Worm (Caenorhabditis elegans): ENCODE data around the gene C35B1.2.

Gene C35B1.2

DNA sequence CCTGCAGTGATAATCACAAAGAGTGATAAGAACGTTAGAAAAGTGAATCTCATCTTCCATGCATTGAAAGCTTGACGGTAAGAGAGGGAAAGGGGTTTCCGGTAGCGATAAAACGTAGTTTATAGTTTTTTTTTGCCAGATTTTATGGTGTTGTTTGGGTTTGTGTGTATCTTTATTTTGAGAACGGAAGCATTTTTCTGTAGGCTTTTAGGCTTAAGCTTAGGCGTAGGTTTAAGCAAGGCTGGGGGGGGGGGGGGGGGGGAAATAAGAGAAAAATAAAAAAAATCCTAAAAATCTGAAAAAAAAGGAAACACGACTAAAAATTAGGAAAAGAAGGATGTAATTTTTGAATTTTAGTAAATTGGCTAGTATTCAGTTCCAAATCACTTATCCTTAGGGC, 7.1 kb upstream of the C35B1.2 start, which contains the start of gene C35B1.8:
C35B1.8 (minus strand) TSS at position 101 of the 400 bp plus-strand sequence.
- TF ChIP-seq blmp-1 (tag; optimal IDR thresholded peaks at IDR 0.05; ENCODE audit: insufficient read depth), result no peak
- TF ChIP-seq sem-4 (tag; optimal IDR thresholded peaks at IDR 0.05), result no peak
- no peak for TF ChIP-seq R02D3.7 (tag; optimal IDR thresholded peaks at IDR 0.05)
- TF ChIP-seq gmeb-1 (tag; optimal IDR thresholded peaks at IDR 0.05), result no peak
- TF ChIP-seq mab-5 (tag; optimal IDR thresholded peaks at IDR 0.05), result no peak
- TF ChIP-seq lin-11 (tag; optimal IDR thresholded peaks at IDR 0.05), result no peak
- no peak for TF ChIP-seq nhr-237 (tag; optimal IDR thresholded peaks at IDR 0.05)
- no peak for TF ChIP-seq ceh-82 (tag; optimal IDR thresholded peaks at IDR 0.05)
- TF ChIP-seq ZK546.5 (tag; optimal IDR thresholded peaks at IDR 0.05), result no peak
- TF ChIP-seq nhr-23 (tag; optimal IDR thresholded peaks at IDR 0.05), result no peak

DNA sequence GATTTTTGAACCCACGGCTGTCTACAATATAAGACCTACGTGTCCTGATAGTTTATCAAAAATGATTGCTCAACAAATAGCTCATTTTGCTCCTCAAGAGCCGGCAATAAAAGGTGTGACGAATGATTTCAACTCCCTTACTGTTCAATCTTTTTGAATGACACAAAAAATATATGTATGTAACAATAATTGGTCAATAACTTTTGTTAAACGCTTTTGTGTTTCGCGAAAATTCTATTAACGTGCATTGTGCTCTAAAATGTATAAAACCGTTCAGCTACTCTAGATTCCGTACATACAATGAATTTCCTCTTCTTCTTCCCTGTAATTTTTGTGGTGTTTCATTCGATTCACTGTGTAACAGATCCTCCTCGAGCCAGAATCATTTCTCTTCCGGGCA, 6.5 kb upstream of the C35B1.2 start, which contains the start of gene C35B1.4:
C35B1.4 (plus strand) TSS at position 301 of the 400 bp plus-strand sequence.
- TF ChIP-seq ceh-16 (tag; optimal IDR thresholded peaks at IDR 0.05), result no peak
- TF ChIP-seq elt-3 (tag; optimal IDR thresholded peaks at IDR 0.05), result no peak
- no peak for TF ChIP-seq ztf-11 (tag; optimal IDR thresholded peaks at IDR 0.05)
- TF ChIP-seq F13H6.1 (tag; optimal IDR thresholded peaks at IDR 0.05), result no peak
- no peak for TF ChIP-seq sma-3 (GFP tag; optimal IDR thresholded peaks at IDR 0.05)
- no peak for TF ChIP-seq ztf-4 (tag; optimal IDR thresholded peaks at IDR 0.05)
- no peak for TF ChIP-seq nhr-21 (tag; optimal IDR thresholded peaks at IDR 0.05)
- TF ChIP-seq sma-9 (GFP tag; optimal IDR thresholded peaks at IDR 0.05), result no peak
- TF ChIP-seq sma-9 (tag; optimal IDR thresholded peaks at IDR 0.05), result no peak
- no peak for TF ChIP-seq lin-11 (tag; optimal IDR thresholded peaks at IDR 0.05)
- no peak for TF ChIP-seq mab-5 (tag; optimal IDR thresholded peaks at IDR 0.05)

DNA sequence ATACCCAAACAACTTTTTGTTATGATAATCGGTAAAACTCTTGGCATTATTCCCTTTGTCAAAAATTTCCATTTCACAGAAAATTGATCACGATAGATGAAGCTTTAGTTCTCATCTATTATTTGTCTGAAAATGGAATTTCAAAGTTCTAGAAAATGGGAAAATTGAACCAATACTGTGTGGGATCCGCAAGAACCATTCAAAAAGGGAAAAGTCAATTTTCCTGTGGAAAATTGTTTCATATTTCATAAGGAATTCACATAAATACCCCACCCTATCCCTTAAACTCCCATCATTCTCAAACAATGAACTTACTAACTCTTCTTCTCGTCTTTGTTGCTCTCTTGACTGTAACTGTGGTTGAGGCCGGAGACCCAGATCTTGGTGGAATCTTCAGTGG, 5.2 kb upstream of the C35B1.2 start, which contains the start of the genes C35B1.9 and C35B1.3:
C35B1.9 (minus strand) TSS at position 101 of the 400 bp plus-strand sequence.
C35B1.3 (plus strand) TSS at position 306 of the 400 bp plus-strand sequence.
- TF ChIP-seq lin-11 (tag; optimal IDR thresholded peaks at IDR 0.05), result no peak
- no peak for TF ChIP-seq nhr-6 (tag; optimal IDR thresholded peaks at IDR 0.05)
- no peak for TF ChIP-seq ZK546.5 (tag; optimal IDR thresholded peaks at IDR 0.05)
- no peak for TF ChIP-seq nhr-25 (tag; optimal IDR thresholded peaks at IDR 0.05)
- TF ChIP-seq elt-1 (tag; optimal IDR thresholded peaks at IDR 0.05), result no peak
- no peak for TF ChIP-seq nhr-237 (tag; optimal IDR thresholded peaks at IDR 0.05)
- no peak for TF ChIP-seq nhr-10 (tag; optimal IDR thresholded peaks at IDR 0.05)
- TF ChIP-seq nhr-21 (tag; optimal IDR thresholded peaks at IDR 0.05), result no peak
- TF ChIP-seq sem-4 (tag; optimal IDR thresholded peaks at IDR 0.05), result no peak
- no peak for TF ChIP-seq ztf-1 (GFP tag; conservative IDR thresholded peaks at IDR 0.05)

DNA sequence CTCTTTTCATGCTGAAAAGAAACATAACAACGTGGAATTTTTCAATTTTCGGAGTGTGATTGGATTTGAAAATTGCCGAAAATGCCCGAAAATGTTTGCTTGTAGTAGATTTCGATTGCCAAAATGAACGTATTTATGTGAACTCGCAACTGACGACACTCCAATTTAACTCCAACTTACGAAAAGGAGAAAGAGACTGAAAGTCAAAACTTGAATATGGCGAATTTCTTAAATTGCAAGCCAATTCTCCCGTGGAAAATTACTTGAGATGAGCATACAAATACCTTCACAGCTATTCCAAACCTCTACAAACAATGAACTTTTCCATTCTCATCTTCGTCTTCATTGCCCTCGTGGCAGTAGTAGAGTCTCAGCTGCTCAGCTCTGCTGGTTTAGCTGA, 3.4 kb upstream of the C35B1.2 start:
- TF ChIP-seq unc-55 (GFP tag; optimal IDR thresholded peaks at IDR 0.05) (no peak), fos-1 (tag; optimal IDR thresholded peaks at IDR 0.05) (no peak), egl-27 (tag; optimal IDR thresholded peaks at IDR 0.05) (no peak), ceh-16 (tag; optimal IDR thresholded peaks at IDR 0.05) (no peak), nhr-12 (tag; optimal IDR thresholded peaks at IDR 0.05) (no peak), nhr-6 (tag; optimal IDR thresholded peaks at IDR 0.05) (no peak), aly-2 (tag; optimal IDR thresholded peaks at IDR 0.05) (no peak)

DNA sequence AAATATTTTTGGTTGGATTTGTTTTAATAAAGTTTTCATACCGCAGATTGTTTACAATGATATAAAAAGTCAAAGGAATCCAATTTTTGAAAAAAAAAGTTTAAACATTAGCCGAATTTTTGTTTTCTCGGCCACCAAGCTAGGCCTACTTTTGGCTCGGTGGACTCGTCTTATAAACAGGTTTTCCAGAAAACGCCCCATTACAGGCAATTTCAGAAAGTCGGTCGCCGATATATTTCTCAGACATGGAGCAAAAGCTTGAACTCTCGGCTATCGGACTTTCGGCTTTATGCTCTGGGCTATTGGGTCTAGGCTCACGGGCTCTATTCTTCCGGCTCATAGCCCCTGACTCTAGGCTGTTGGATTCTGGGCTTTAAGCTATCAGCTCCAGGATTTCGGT, 2.9 kb upstream of the C35B1.2 start:
- TF ChIP-seq mdl-1 (tag; optimal IDR thresholded peaks at IDR 0.05), result no peak
- no peak for TF ChIP-seq lin-39 (tag; optimal IDR thresholded peaks at IDR 0.05)
- no peak for TF ChIP-seq ceh-82 (tag; optimal IDR thresholded peaks at IDR 0.05)
- no peak for TF ChIP-seq lsy-2 (tag; optimal IDR thresholded peaks at IDR 0.05)
- TF ChIP-seq nhr-25 (tag; optimal IDR thresholded peaks at IDR 0.05), result no peak
- TF ChIP-seq nhr-77 (tag; optimal IDR thresholded peaks at IDR 0.05), result no peak
- no peak for TF ChIP-seq nhr-21 (tag; optimal IDR thresholded peaks at IDR 0.05)
- TF ChIP-seq nhr-237 (tag; optimal IDR thresholded peaks at IDR 0.05), result no peak
- no peak for TF ChIP-seq ama-1 (optimal IDR thresholded peaks at IDR 0.05)
- no peak for TF ChIP-seq Y55F3AM.14 (GFP tag; optimal IDR thresholded peaks at IDR 0.05)
- TF ChIP-seq ztf-4 (tag; optimal IDR thresholded peaks at IDR 0.05), result no peak
- TF ChIP-seq nhr-11 (tag; optimal IDR thresholded peaks at IDR 0.05), result no peak
- no peak for TF ChIP-seq skn-1 (tag; optimal IDR thresholded peaks at IDR 0.05)
- TF ChIP-seq R02D3.7 (tag; optimal IDR thresholded peaks at IDR 0.05), result no peak
- TF ChIP-seq sma-3 (GFP tag; optimal IDR thresholded peaks at IDR 0.05), result no peak
